Worm (Caenorhabditis elegans) whole organism, L4 larva: Measurements from ENCODE around the gene din-1.

Experiments
- dve-1 ChIP-seq: sonication (generic microtip); optimal IDR thresholded peaks from 2 replicates; lab custom pipeline; 2017; ENCODE audit warnings: antibody characterized with exemption, mild to moderate bottlenecking, missing genetic modification characterization, missing compliant biosample characterization; ENCODE audit not compliant: insufficient read depth
- lsy-2 ChIP-seq, 2 experiments: fragments of 150-350 bp in 1 of 2; sonication (generic microtip) in 1 of 2; optimal IDR thresholded peaks; 2 replicates each; lab custom pipeline; 2014 to 2017; ENCODE audit warnings: missing biosample characterization in 2 of 2, missing genetic modification characterization in 2 of 2

ce11 chrII:11617715-11618114, 15.7 kb downstream of the din-1 start:
- TF ChIP-seq lsy-2 (tag; optimal IDR thresholded peaks at IDR 0.05; lab: Kevin White, UChicago) (peak in 1 of 2 experiments; percentile 40), dve-1 (tag; lab: Kevin White, UChicago) (no peak)
